Worm (Caenorhabditis elegans) whole organism, L4 larva: ENCODE results near the gene nhl-3.

Source experiments
- F10B5.3 ChIP-seq: sonication (generic microtip); optimal IDR thresholded peaks from 2 replicates; lab custom pipeline; 2016; ENCODE audit warnings: mild to moderate bottlenecking, missing genetic modification characterization, missing compliant biosample characterization
- F37D6.2 ChIP-seq: sonication (generic microtip); optimal IDR thresholded peaks from 2 replicates; lab custom pipeline; 2016; ENCODE audit warnings: mild to moderate bottlenecking, missing genetic modification characterization, missing compliant biosample characterization
- R02D3.7 ChIP-seq: fragments of 150-350 bp; sonication (generic microtip); optimal IDR thresholded peaks from 3 replicates; lab custom pipeline; 2014; ENCODE audit warnings: missing biosample characterization, missing genetic modification characterization
- Y105C5A.15 ChIP-seq: fragments of 200-800 bp; sonication (Bioruptor generic); IDR thresholded peaks from 2 replicates; pipeline ENCODE4 v1.3.6; 2022; ENCODE audit warnings: missing genetic modification characterization, missing compliant biosample characterization
- Y5F2A.4 ChIP-seq: fragments of 200-800 bp; sonication (Bioruptor generic); optimal IDR thresholded peaks from 2 replicates; lab custom pipeline; 2018; ENCODE audit warnings: mild to moderate bottlenecking, missing genetic modification characterization, missing compliant biosample characterization
- aha-1 ChIP-seq: fragments of 150-350 bp; peaks from one replicate; lab custom pipeline; 2014; ENCODE audit warnings: missing biosample characterization, missing genetic modification characterization
- attf-4 ChIP-seq: sonication (generic microtip); optimal IDR thresholded peaks from 3 replicates; lab custom pipeline; 2017; ENCODE audit warnings: missing biosample characterization, missing genetic modification characterization
- ceh-62 ChIP-seq: sonication (generic microtip); optimal IDR thresholded peaks from 2 replicates; lab custom pipeline; 2017; ENCODE audit warnings: missing biosample characterization, missing genetic modification characterization
- ces-1 ChIP-seq: fragments of 150-350 bp; sonication (generic microtip); optimal IDR thresholded peaks from 4 replicates; lab custom pipeline; 2014; ENCODE audit warnings: missing biosample characterization, missing genetic modification reagents, missing genetic modification characterization
- cey-2 ChIP-seq: sonication (generic microtip); optimal IDR thresholded peaks from 3 replicates; lab custom pipeline; 2017; ENCODE audit warnings: missing genetic modification characterization, mild to moderate bottlenecking, missing compliant biosample characterization, antibody characterized with exemption, borderline replicate concordance; ENCODE audit not compliant: insufficient read depth
- daf-16 ChIP-seq, 3 experiments: sonication (generic microtip); optimal IDR thresholded peaks; 2 replicates each; lab custom pipeline; 2016 to 2017; ENCODE audit warnings: missing genetic modification characterization in 3 of 3, missing genetic modification reagents in 3 of 3, mild to moderate bottlenecking in 2 of 3, missing compliant biosample characterization in 2 of 3, missing biosample characterization in 1 of 3, moderate library complexity in 1 of 3
- daf-8 ChIP-seq: fragments of 200-800 bp; sonication (Bioruptor generic); IDR thresholded peaks from 2 replicates; pipeline ENCODE4 v1.3.6; 2022; ENCODE audit warnings: missing genetic modification characterization, missing compliant biosample characterization
- dmd-8 ChIP-seq: fragments of 200-800 bp; sonication (Bioruptor generic); IDR thresholded peaks from 2 replicates; pipeline ENCODE4 v1.3.6; 2022; ENCODE audit warnings: missing genetic modification characterization, missing compliant biosample characterization
- dmd-9 ChIP-seq: fragments of 200-800 bp; sonication (Bioruptor generic); IDR thresholded peaks from 2 replicates; pipeline ENCODE4 v1.3.6; 2022; ENCODE audit warnings: missing genetic modification reagents, missing genetic modification characterization, missing compliant biosample characterization
- dpl-1 ChIP-seq: fragments of 150-350 bp; optimal IDR thresholded peaks from 2 replicates; lab custom pipeline; 2014; ENCODE audit warnings: missing biosample characterization, missing genetic modification reagents, missing genetic modification characterization
- duxl-1 ChIP-seq: sonication (generic microtip); optimal IDR thresholded peaks from 2 replicates; lab custom pipeline; 2016; ENCODE audit warnings: mild to moderate bottlenecking, missing genetic modification characterization, moderate library complexity, missing compliant biosample characterization; ENCODE audit not compliant: poor library complexity
- egl-27 ChIP-seq: sonication (generic microtip); optimal IDR thresholded peaks from 3 replicates; lab custom pipeline; 2017; ENCODE audit warnings: missing biosample characterization, missing genetic modification reagents, missing genetic modification characterization
- hmg-1.1 ChIP-seq: fragments of 200-800 bp; sonication (Bioruptor generic); IDR thresholded peaks from 2 replicates; pipeline ENCODE4 v1.3.6; 2022; ENCODE audit warnings: missing genetic modification reagents, missing genetic modification characterization, missing compliant biosample characterization
- lin-29 ChIP-seq: fragments of 200-800 bp; sonication (Bioruptor generic); IDR thresholded peaks from 2 replicates; pipeline ENCODE4 v1.3.6; 2022; ENCODE audit warnings: missing genetic modification reagents, missing genetic modification characterization, missing compliant biosample characterization
- lin-38 ChIP-seq: fragments of 200-800 bp; sonication (Bioruptor generic); IDR thresholded peaks from 2 replicates; pipeline ENCODE4 v1.3.6; 2022; ENCODE audit warnings: missing genetic modification reagents, missing genetic modification characterization, missing compliant biosample characterization
- madf-5 ChIP-seq, 2 experiments: fragments of 200-800 bp; sonication (Bioruptor generic); IDR thresholded peaks; 2 replicates each; pipeline ENCODE4 v1.3.6; 2022; ENCODE audit warnings: missing compliant biosample characterization in 2 of 2, missing genetic modification characterization in 2 of 2
- mes-2 ChIP-seq: sonication (generic microtip); optimal IDR thresholded peaks from 2 replicates; lab custom pipeline; 2016; ENCODE audit warnings: missing genotype, mild to moderate bottlenecking, missing genetic modification characterization, missing compliant biosample characterization; ENCODE audit not compliant: poor library complexity, severe bottlenecking
- mxl-2 ChIP-seq: fragments of 200-800 bp; sonication (Bioruptor generic); conservative IDR thresholded peaks from 2 replicates; pipeline ENCODE4 v1.3.6; 2022; ENCODE audit warnings: missing genetic modification reagents, missing genetic modification characterization, missing compliant biosample characterization
- nhr-111 ChIP-seq: fragments of 200-800 bp; sonication (Bioruptor generic); optimal IDR thresholded peaks from 2 replicates; lab custom pipeline; 2018; ENCODE audit warnings: mild to moderate bottlenecking, missing genetic modification characterization, missing compliant biosample characterization
- nhr-237 ChIP-seq: sonication (generic microtip); optimal IDR thresholded peaks from 2 replicates; lab custom pipeline; 2017; ENCODE audit warnings: missing biosample characterization, missing genetic modification characterization
- nhr-25 ChIP-seq: sonication (generic microtip); optimal IDR thresholded peaks from 2 replicates; lab custom pipeline; 2017; ENCODE audit warnings: missing genetic modification characterization, mild to moderate bottlenecking, missing compliant biosample characterization, antibody characterized with exemption, moderate library complexity, borderline replicate concordance; ENCODE audit not compliant: insufficient read depth
- nhr-76 ChIP-seq: fragments of 150-350 bp; optimal IDR thresholded peaks from 2 replicates; lab custom pipeline; 2014; ENCODE audit warnings: missing biosample characterization, missing genetic modification characterization
- pha-4 ChIP-seq, 2 experiments: fragments of 150-350 bp in 1 of 2; fragments of 200-800 bp in 1 of 2; sonication (Bioruptor generic) in 1 of 2; IDR thresholded peaks in 1 of 2; optimal IDR thresholded peaks in 1 of 2; 2 replicates each; pipeline versions ENCODE4 v1.3.6 to Lab custom; 2014 to 2022; ENCODE audit warnings: missing genetic modification characterization in 2 of 2, missing genetic modification reagents in 2 of 2, missing biosample characterization in 1 of 2, missing compliant biosample characterization in 1 of 2
- php-3 ChIP-seq: fragments of 200-800 bp; sonication (Bioruptor generic); IDR thresholded peaks from 2 replicates; pipeline ENCODE4 v1.3.6; 2022; ENCODE audit warnings: missing genetic modification reagents, missing genetic modification characterization, missing compliant biosample characterization
- pqm-1 ChIP-seq: sonication (generic microtip); optimal IDR thresholded peaks from 2 replicates; lab custom pipeline; 2017; ENCODE audit warnings: missing biosample characterization, missing genetic modification characterization
- rbr-2 ChIP-seq: sonication (generic microtip); optimal IDR thresholded peaks from 2 replicates; lab custom pipeline; 2016; ENCODE audit warnings: missing genotype, missing genetic modification characterization, missing compliant biosample characterization
- set-16 ChIP-seq: fragments of 200-800 bp; sonication (Bioruptor generic); IDR thresholded peaks from 2 replicates; pipeline ENCODE4 v1.3.6; 2022; ENCODE audit warnings: missing genetic modification reagents, missing genetic modification characterization, missing compliant biosample characterization
- skn-1 ChIP-seq: fragments of 150-350 bp; optimal IDR thresholded peaks from 2 replicates; lab custom pipeline; 2014; ENCODE audit warnings: missing biosample characterization, missing genetic modification characterization
- tag-97 ChIP-seq: fragments of 200-800 bp; sonication (Bioruptor generic); IDR thresholded peaks from 2 replicates; pipeline ENCODE4 v1.3.6; 2022; ENCODE audit warnings: missing genetic modification characterization, missing compliant biosample characterization
- unc-62 ChIP-seq, 3 experiments: fragments of 150-350 bp in 1 of 3; sonication (generic microtip); optimal IDR thresholded peaks in 2 of 3; peaks in 1 of 3; 1 replicate in 1 of 3; 2 replicates in 2 of 3; lab custom pipeline; 2014 to 2017; ENCODE audit warnings: missing biosample characterization in 3 of 3, missing genetic modification characterization in 3 of 3, missing genetic modification reagents in 3 of 3, missing genotype in 1 of 3
- vab-7 ChIP-seq: fragments of 200-800 bp; sonication (Bioruptor generic); IDR thresholded peaks from 2 replicates; pipeline ENCODE4 v1.3.6; 2022; ENCODE audit warnings: missing genetic modification reagents, missing genetic modification characterization, missing compliant biosample characterization
- zfp-2 ChIP-seq: sonication (generic microtip); optimal IDR thresholded peaks from 2 replicates; lab custom pipeline; 2016; ENCODE audit warnings: mild to moderate bottlenecking, missing genetic modification characterization, missing compliant biosample characterization
- zfp-3 ChIP-seq: fragments of 200-800 bp; sonication (Bioruptor generic); conservative IDR thresholded peaks from 2 replicates; pipeline ENCODE4 v1.3.6; 2022; ENCODE audit warnings: missing genetic modification reagents, missing genetic modification characterization, missing compliant biosample characterization

The nhl-3 gene

ce11 chrII:602020-602419 lies at the start of gene nhl-3:
nhl-3 (minus strand) TSS chrII:602120.
- TF ChIP-seq zfp-2 (tag; lab: Kevin White, UChicago) (no peak), nhr-237 (no peak), dmd-9 (no peak), zfp-3 (no peak), mxl-2 (no peak), dmd-8 (no peak), nhr-76 (tag; lab: Kevin White, UChicago) (no peak), Y5F2A.4 (GFP tag; lab: Kevin White, UChicago) (no peak), hmg-1.1 (GFP tag; lab: Robert Waterston, UW) (no peak), cey-2 (tag; lab: Kevin White, UChicago) (no peak), madf-5 (GFP tag; IDR thresholded peaks at IDR 0.05; lab: Robert Waterston, UW) (no peak), rbr-2 (no peak), daf-16 (GFP tag; optimal IDR thresholded peaks at IDR 0.05; lab: Kevin White, UChicago) (no peak), daf-16 (tag; optimal IDR thresholded peaks at IDR 0.05; lab: Kevin White, UChicago) (no peak), skn-1 (tag; lab: Kevin White, UChicago) (no peak), daf-8 (GFP tag; lab: Robert Waterston, UW) (no peak)
- TF ChIP-seq, all 104 proteins: peak for 0

- TF ChIP-seq unc-62 (GFP tag; optimal IDR thresholded peaks at IDR 0.05 in 1 of 2; lab: Kevin White, UChicago) = peak in 1 of 2 experiments; percentile 12
- TF ChIP-seq unc-62 (tag; optimal IDR thresholded peaks at IDR 0.05; lab: Kevin White, UChicago) = no peak
- TF ChIP-seq Y105C5A.15 (GFP tag; lab: Robert Waterston, UW) = no peak
- TF ChIP-seq, all 104 proteins: peak for 1
Measured at ce11 chrII:651324-651723, 49.4 kb upstream of the nhl-3 start.

ce11 chrII:650321-651005 lies 48.5 kb upstream of the nhl-3 start, which contains the start of the genes K07E8.7 and frpr-14:
K07E8.7 (minus strand) TSS chrII:650367.
frpr-14 (plus strand) TSS chrII:650955.
- no peak for TF ChIP-seq unc-62 (GFP tag; optimal IDR thresholded peaks at IDR 0.05 in 1 of 2; lab: Kevin White, UChicago)
- no peak for TF ChIP-seq unc-62 (tag; optimal IDR thresholded peaks at IDR 0.05; lab: Kevin White, UChicago)
- TF ChIP-seq zfp-2 (tag; lab: Kevin White, UChicago) = no peak
- TF ChIP-seq nhr-111 (GFP tag; lab: Kevin White, UChicago) = no peak
- TF ChIP-seq F37D6.2 (tag; lab: Kevin White, UChicago) = no peak
- TF ChIP-seq dpl-1 (GFP tag; lab: Kevin White, UChicago) = no peak
- no peak for TF ChIP-seq R02D3.7
- TF ChIP-seq F10B5.3 (tag; lab: Kevin White, UChicago) = no peak
- TF ChIP-seq egl-27 (tag; lab: Kevin White, UChicago) = no peak
- TF ChIP-seq attf-4 (tag; lab: Kevin White, UChicago) = no peak
- no peak for TF ChIP-seq php-3 (GFP tag; lab: Robert Waterston, UW)
- no peak for TF ChIP-seq lin-29
- no peak for TF ChIP-seq pqm-1 (tag; lab: Kevin White, UChicago)
- TF ChIP-seq lin-38 = peak; percentile 46
- TF ChIP-seq vab-7 (GFP tag; lab: Robert Waterston, UW) = no peak
- peak; percentile 32 for TF ChIP-seq mes-2 (tag; lab: Kevin White, UChicago)
- no peak for TF ChIP-seq tag-97 (GFP tag; lab: Robert Waterston, UW)
- no peak for TF ChIP-seq skn-1 (tag; lab: Kevin White, UChicago)
- no peak for TF ChIP-seq pha-4 (GFP tag; IDR thresholded peaks at IDR 0.05; lab: Robert Waterston, UW)
- TF ChIP-seq pha-4 (tag; optimal IDR thresholded peaks at IDR 0.05; lab: Kevin White, UChicago) = no peak
- no peak for TF ChIP-seq set-16 (GFP tag; lab: Robert Waterston, UW)
- no peak for TF ChIP-seq ces-1 (GFP tag; lab: Kevin White, UChicago)
- no peak for TF ChIP-seq duxl-1 (tag; lab: Kevin White, UChicago)
- peak; percentile 24 for TF ChIP-seq aha-1 (tag; lab: Kevin White, UChicago)
- TF ChIP-seq ceh-62 (tag; lab: Kevin White, UChicago) = no peak
- TF ChIP-seq nhr-25 = no peak
- TF ChIP-seq, all 104 proteins: peak for 3
